Fruit fly (Drosophila melanogaster) whole organism, embryonic: ENCODE results near the gene TotA.

Source experiments
- CG10209 ChIP-seq: fragments of 200-800 bp; sonication (Bioruptor generic); optimal IDR thresholded peaks from 3 replicates; lab custom pipeline; 2017; ENCODE audit warnings: missing biosample characterization, mild to moderate bottlenecking, missing genetic modification characterization, missing genetic modification reagents
- CG15514 ChIP-seq: fragments of 200-800 bp; sonication (Bioruptor generic); optimal IDR thresholded peaks from 3 replicates; lab custom pipeline; 2017; ENCODE audit warnings: missing biosample characterization, missing genetic modification characterization, mild to moderate bottlenecking, moderate library complexity, missing genetic modification reagents
- CG16863 ChIP-seq: fragments of 200-800 bp; sonication (Bioruptor generic); optimal IDR thresholded peaks from 3 replicates; lab custom pipeline; 2016; ENCODE audit warnings: missing biosample characterization, missing genetic modification characterization
- CG17802 ChIP-seq: fragments of 200-800 bp; sonication (Bioruptor generic); optimal IDR thresholded peaks from 2 replicates; lab custom pipeline; 2018; ENCODE audit warnings: missing biosample characterization, mild to moderate bottlenecking, missing genetic modification characterization, moderate library complexity
- CG18262 ChIP-seq: fragments of 200-800 bp; optimal IDR thresholded peaks from 3 replicates; lab custom pipeline; 2019; ENCODE audit warnings: missing biosample characterization, mild to moderate bottlenecking, missing genetic modification characterization, moderate library complexity
- CG2712 ChIP-seq: fragments of 200-800 bp; optimal IDR thresholded peaks from 3 replicates; lab custom pipeline; 2019; ENCODE audit warnings: missing biosample characterization, mild to moderate bottlenecking, missing genetic modification characterization, moderate library complexity
- CG3281 ChIP-seq: fragments of 200-800 bp; sonication (Bioruptor generic); optimal IDR thresholded peaks from 3 replicates; lab custom pipeline; 2017; ENCODE audit warnings: missing biosample characterization, mild to moderate bottlenecking, missing genetic modification characterization
- CG3847 ChIP-seq: fragments of 200-800 bp; sonication (Bioruptor generic); IDR thresholded peaks from 2 replicates; pipeline ENCODE4 v1.3.6; 2022; ENCODE audit warnings: missing biosample characterization, missing genetic modification characterization
- CG6689 ChIP-seq: fragments of 200-800 bp; sonication (Bioruptor generic); IDR thresholded peaks from 2 replicates; pipeline ENCODE4 v1.3.6; 2022; ENCODE audit warnings: missing biosample characterization, missing genetic modification characterization
- CG9437 ChIP-seq: fragments of 200-800 bp; sonication (Bioruptor generic); optimal IDR thresholded peaks from 2 replicates; lab custom pipeline; 2018; ENCODE audit warnings: missing biosample characterization, mild to moderate bottlenecking, missing genetic modification characterization
- CoRest ChIP-seq: fragments of 200-800 bp; sonication (Bioruptor generic); optimal IDR thresholded peaks from 3 replicates; lab custom pipeline; 2018; ENCODE audit warnings: missing biosample characterization, mild to moderate bottlenecking, missing genetic modification characterization, moderate library complexity
- D ChIP-seq, 2 experiments: fragments of 200-800 bp in 1 of 2; fragments of >200 bp in 1 of 2; sonication (Bioruptor generic) in 1 of 2; optimal IDR thresholded peaks; 2 replicates in 1 of 2; 3 replicates in 1 of 2; lab custom pipeline; 2017; ENCODE audit warnings: mild to moderate bottlenecking in 1 of 2, missing biosample characterization in 1 of 2, missing genetic modification characterization in 1 of 2, missing genetic modification reagents in 1 of 2
- D19B ChIP-seq: fragments of 200-800 bp; sonication (Bioruptor generic); optimal IDR thresholded peaks from 2 replicates; lab custom pipeline; 2017; ENCODE audit warnings: missing biosample characterization, mild to moderate bottlenecking, missing genetic modification characterization
- Fer1 ChIP-seq: fragments of 200-800 bp; sonication (Bioruptor generic); optimal IDR thresholded peaks from 2 replicates; lab custom pipeline; 2017; ENCODE audit warnings: missing biosample characterization, mild to moderate bottlenecking, missing genetic modification characterization
- Hey ChIP-seq: fragments of 200-800 bp; sonication (Bioruptor generic); optimal IDR thresholded peaks from 3 replicates; lab custom pipeline; 2018; ENCODE audit warnings: missing biosample characterization, mild to moderate bottlenecking, missing genetic modification characterization
- Hr3 ChIP-seq: fragments of 200-800 bp; sonication (Bioruptor generic); optimal IDR thresholded peaks from 3 replicates; lab custom pipeline; 2016; ENCODE audit warnings: missing biosample characterization, missing genetic modification characterization
- Hr78 ChIP-seq, 2 experiments: fragments of 200-800 bp in 1 of 2; fragments of >200 bp in 1 of 2; sonication (Bioruptor generic) in 1 of 2; optimal IDR thresholded peaks; 2 replicates each; lab custom pipeline; 2017 to 2019; ENCODE audit warnings: missing biosample characterization in 2 of 2, missing genetic modification characterization in 2 of 2, mild to moderate bottlenecking in 1 of 2, moderate library complexity in 1 of 2
- Hsf ChIP-seq: fragments of 200-800 bp; sonication (Bioruptor generic); optimal IDR thresholded peaks from 3 replicates; lab custom pipeline; 2016; ENCODE audit warnings: missing biosample characterization, missing genetic modification characterization
- Meics ChIP-seq: fragments of 200-800 bp; sonication (Bioruptor generic); optimal IDR thresholded peaks from 2 replicates; lab custom pipeline; 2017; ENCODE audit warnings: missing biosample characterization, mild to moderate bottlenecking, missing genetic modification characterization
- Sry-β ChIP-seq: fragments of 200-800 bp; sonication (Bioruptor generic); optimal IDR thresholded peaks from 2 replicates; lab custom pipeline; 2018; ENCODE audit warnings: missing biosample characterization, mild to moderate bottlenecking, missing genetic modification characterization, moderate library complexity
- al ChIP-seq: fragments of 200-800 bp; sonication (Bioruptor generic); IDR thresholded peaks from 2 replicates; pipeline ENCODE4 v1.3.6; 2022; ENCODE audit warnings: missing biosample characterization, missing genetic modification characterization
- bigmax ChIP-seq: fragments of 200-800 bp; sonication (Bioruptor generic); optimal IDR thresholded peaks from 2 replicates; lab custom pipeline; 2018; ENCODE audit warnings: missing biosample characterization, mild to moderate bottlenecking, missing genetic modification characterization
- caup ChIP-seq: fragments of 200-800 bp; sonication (Bioruptor generic); optimal IDR thresholded peaks from 3 replicates; lab custom pipeline; 2017; ENCODE audit warnings: missing biosample characterization, mild to moderate bottlenecking, missing genetic modification characterization, moderate library complexity; ENCODE audit not compliant: severe bottlenecking
- crp ChIP-seq, 2 experiments: fragments of 200-800 bp; sonication (Bioruptor generic); optimal IDR thresholded peaks; 2 replicates in 1 of 2; 3 replicates in 1 of 2; lab custom pipeline; 2017; ENCODE audit warnings: missing biosample characterization in 2 of 2, missing genetic modification characterization in 2 of 2, mild to moderate bottlenecking in 1 of 2, moderate library complexity in 1 of 2
- cwo ChIP-seq: fragments of 200-800 bp; sonication (Bioruptor generic); optimal IDR thresholded peaks from 3 replicates; lab custom pipeline; 2017; ENCODE audit warnings: missing biosample characterization, missing genetic modification characterization, mild to moderate bottlenecking, moderate library complexity, missing genetic modification reagents
- ewg ChIP-seq: fragments of 200-800 bp; sonication (Bioruptor generic); optimal IDR thresholded peaks from 3 replicates; lab custom pipeline; 2017; ENCODE audit warnings: mild to moderate bottlenecking, missing biosample characterization, missing genetic modification reagents, missing genetic modification characterization
- ftz-f1 ChIP-seq: fragments of 200-800 bp; sonication (Bioruptor generic); optimal IDR thresholded peaks from 2 replicates; lab custom pipeline; 2016; ENCODE audit warnings: missing biosample characterization, missing genetic modification characterization
- gce ChIP-seq: fragments of 200-800 bp; sonication (Bioruptor generic); IDR thresholded peaks from 3 replicates; pipeline ENCODE4 v1.3.6; 2022; ENCODE audit warnings: missing biosample characterization, missing genetic modification characterization
- hkb ChIP-seq, 2 experiments: fragments of 200-800 bp in 1 of 2; fragments of >200 bp in 1 of 2; sonication (Bioruptor generic) in 1 of 2; IDR thresholded peaks in 1 of 2; optimal IDR thresholded peaks in 1 of 2; 2 replicates each; pipeline versions ENCODE4 v1.3.6 to Lab custom; 2017 to 2022; ENCODE audit warnings: missing biosample characterization in 1 of 2, missing genetic modification characterization in 1 of 2
- otp ChIP-seq: fragments of 200-800 bp; sonication (Bioruptor generic); IDR thresholded peaks from 3 replicates; pipeline ENCODE4, ENCODE4 v1.3.6; 2022; ENCODE audit warnings: missing biosample characterization, missing genetic modification characterization
- peb ChIP-seq: fragments of 200-800 bp; sonication (Bioruptor generic); IDR thresholded peaks from 2 replicates; pipeline ENCODE4 v1.3.6; 2022; ENCODE audit warnings: missing biosample characterization, missing genetic modification characterization
- prd ChIP-seq, 3 experiments: fragments of >200 bp in 2 of 3; fragments of 200-800 bp in 1 of 3; sonication (Bioruptor generic) in 1 of 3; optimal IDR thresholded peaks in 2 of 3; IDR thresholded peaks in 1 of 3; 2 replicates in 2 of 3; 3 replicates in 1 of 3; pipeline versions ENCODE4 v1.3.6 to Lab custom; 2017 to 2022; ENCODE audit warnings: missing biosample characterization in 1 of 3, missing genetic modification characterization in 1 of 3
- pros ChIP-seq: fragments of 200-800 bp; sonication (Bioruptor generic); optimal IDR thresholded peaks from 3 replicates; lab custom pipeline; 2019; ENCODE audit warnings: missing biosample characterization, mild to moderate bottlenecking, missing genetic modification characterization, moderate library complexity
- ranshi ChIP-seq: fragments of 200-800 bp; sonication (Bioruptor generic); IDR thresholded peaks from 2 replicates; pipeline ENCODE4 v1.3.6; 2022; ENCODE audit warnings: missing biosample characterization, missing genetic modification characterization
- row ChIP-seq: fragments of 200-800 bp; sonication (Bioruptor generic); IDR thresholded peaks from 3 replicates; pipeline ENCODE4 v1.3.6; 2022; ENCODE audit warnings: missing biosample characterization, missing genetic modification characterization
- scrt ChIP-seq: fragments of 200-800 bp; sonication (Bioruptor generic); optimal IDR thresholded peaks from 2 replicates; lab custom pipeline; 2018; ENCODE audit warnings: missing biosample characterization, mild to moderate bottlenecking, missing genetic modification characterization, moderate library complexity
- so ChIP-seq: fragments of 200-800 bp; sonication (Bioruptor generic); IDR thresholded peaks from 3 replicates; pipeline ENCODE4 v1.3.6; 2022; ENCODE audit warnings: missing biosample characterization, missing genetic modification characterization
- wdn ChIP-seq: fragments of 200-800 bp; sonication (Bioruptor generic); IDR thresholded peaks from 2 replicates; pipeline ENCODE4 v1.3.6; 2022; ENCODE audit warnings: missing biosample characterization, missing genetic modification characterization

Gene TotA

DNA sequence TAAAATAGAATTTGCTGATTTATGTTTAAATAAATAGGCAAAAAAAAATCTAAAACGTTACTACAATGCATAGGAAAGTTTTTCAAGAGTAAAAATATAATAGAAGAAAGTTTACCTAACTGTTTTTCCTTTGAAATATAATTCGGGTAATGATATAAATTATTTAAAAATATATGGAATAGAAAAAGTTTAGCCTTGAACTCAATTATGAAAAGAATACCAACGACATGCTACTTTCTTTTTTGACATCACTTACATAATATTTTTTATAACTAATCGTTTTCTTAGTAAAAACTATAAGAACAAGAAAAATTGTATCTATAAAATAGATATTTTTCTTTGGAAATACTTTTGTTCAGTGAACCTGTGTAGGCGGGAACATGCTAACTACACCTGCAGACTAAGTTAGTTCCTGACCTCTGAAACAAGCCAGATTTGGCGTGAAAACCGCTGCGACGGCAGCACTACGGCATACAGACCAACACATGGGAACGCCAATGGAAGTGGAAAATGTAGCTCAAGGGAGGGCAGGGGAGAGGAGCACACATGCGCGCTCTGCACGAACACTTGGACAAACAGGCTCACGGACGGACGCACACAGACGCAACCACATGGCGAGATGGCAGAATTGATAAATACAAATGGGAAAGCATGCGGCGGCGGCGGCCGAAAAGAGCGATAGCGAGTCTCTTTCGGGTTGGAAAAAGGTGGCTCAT is 41.3 kb upstream of the TotA start (continued):
- peak; percentile 98 for TF ChIP-seq Sry-β
- TF ChIP-seq caup: peak; percentile 40
- TF ChIP-seq hkb (optimal IDR thresholded peaks at IDR 0.05; lab: Kevin White, UChicago): no peak
- peak; percentile 25; the same call in 1 of the 2 replicates for TF ChIP-seq hkb (GFP tag; IDR thresholded peaks at IDR 0.05; lab: Robert Waterston, UW)
- TF ChIP-seq CG18262 (tag; lab: Kevin White, UChicago): peak; percentile 57
- peak; percentile 80 for TF ChIP-seq ftz-f1 (GFP tag; lab: Kevin White, UChicago)
- TF ChIP-seq ranshi (GFP tag; lab: Robert Waterston, UW): peak; percentile 5; the same call in 1 of the 2 replicates
- TF ChIP-seq CG15514: peak; percentile 52
- TF ChIP-seq so (GFP tag; lab: Robert Waterston, UW): peak; percentile 41; the same call in 1 of the 3 replicates
- TF ChIP-seq D19B (GFP tag; lab: Kevin White, UChicago): peak; percentile 13
- no peak for TF ChIP-seq CG17802 (tag; lab: Kevin White, UChicago)
- peak; percentile 53 for TF ChIP-seq CoRest (tag; lab: Kevin White, UChicago)
- peak; percentile 62 for TF ChIP-seq CG9437
- TF ChIP-seq CG16863 (GFP tag; lab: Kevin White, UChicago): no peak
- peak; percentile 24 for TF ChIP-seq pros (GFP tag; lab: Kevin White, UChicago)
- no peak for TF ChIP-seq prd (optimal IDR thresholded peaks at IDR 0.05; lab: Kevin White, UChicago)
- TF ChIP-seq prd (GFP tag; IDR thresholded peaks at IDR 0.05; lab: Robert Waterston, UW): peak; percentile 23; the same call in 2 of the 3 replicates
- peak; percentile 44 for TF ChIP-seq CG10209 (GFP tag; lab: Kevin White, UChicago)
- peak; percentile 47 for TF ChIP-seq bigmax
- no peak for TF ChIP-seq D (optimal IDR thresholded peaks at IDR 0.05; lab: Kevin White, UChicago)
- TF ChIP-seq D (GFP tag; optimal IDR thresholded peaks at IDR 0.05; lab: Kevin White, UChicago): peak; percentile 9
- peak; percentile 3 for TF ChIP-seq scrt (GFP tag; lab: Kevin White, UChicago)
- peak; percentile 72 for TF ChIP-seq cwo
- TF ChIP-seq CG6689 (GFP tag; lab: Robert Waterston, UW): peak; percentile 32; the same call in 1 of the 2 replicates
- TF ChIP-seq Hr78 (GFP tag; optimal IDR thresholded peaks at IDR 0.05; lab: Kevin White, UChicago): peak in 1 of 2 experiments; percentile 18
- TF ChIP-seq al (GFP tag; lab: Robert Waterston, UW): peak; percentile 41
- peak; percentile 10 for TF ChIP-seq Fer1 (GFP tag; lab: Kevin White, UChicago)
- TF ChIP-seq peb (GFP tag; lab: Robert Waterston, UW): peak; percentile 17; the same call in 1 of the 2 replicates
- peak; percentile 36 for TF ChIP-seq CG2712 (tag; lab: Kevin White, UChicago)
- TF ChIP-seq CG3847 (GFP tag; lab: Robert Waterston, UW): 0 out of 2 replicates have a peak, but pooled peaks have one; percentile 18
- TF ChIP-seq row (GFP tag; lab: Robert Waterston, UW): peak; percentile 91
- TF ChIP-seq CG3281: peak; percentile 7
- peak in 1 of 2 experiments; percentile 21 for TF ChIP-seq crp (GFP tag; optimal IDR thresholded peaks at IDR 0.05; lab: Kevin White, UChicago)
- TF ChIP-seq Hey: peak; percentile 46
- TF ChIP-seq wdn: no peak
- TF ChIP-seq ewg (GFP tag; lab: Kevin White, UChicago): peak; percentile 54
- 0 out of 3 replicates have a peak, but pooled peaks have one; percentile 11 for TF ChIP-seq gce (GFP tag; lab: Robert Waterston, UW)
- TF ChIP-seq otp (GFP tag; lab: Robert Waterston, UW): 0 out of 3 replicates have a peak, but pooled peaks have one; percentile 9
- peak; percentile 53 for TF ChIP-seq Meics (GFP tag; lab: Kevin White, UChicago)
- peak; percentile 38 for TF ChIP-seq Hr3
- no peak for TF ChIP-seq Hsf (GFP tag; lab: Kevin White, UChicago)
- TF ChIP-seq, all 482 proteins: peak for 143
